Worm (Caenorhabditis elegans) whole organism, L3 larva: Measurements from ENCODE around the gene F22B8.3.

Source experiments
- lin-15B ChIP-seq: fragments of 150-350 bp; optimal IDR thresholded peaks from 2 replicates; lab custom pipeline; 2014; ENCODE audit warnings: missing biosample characterization, missing genetic modification characterization
- nhr-23 ChIP-seq: fragments of 150-350 bp; optimal IDR thresholded peaks from 2 replicates; lab custom pipeline; 2014; ENCODE audit warnings: missing biosample characterization, missing genetic modification reagents, missing genetic modification characterization
- nhr-76 ChIP-seq: fragments of 150-350 bp; sonication (generic microtip); optimal IDR thresholded peaks from 5 replicates; lab custom pipeline; 2014; ENCODE audit warnings: missing biosample characterization, missing genetic modification characterization
- skn-1 ChIP-seq: fragments of 150-350 bp; optimal IDR thresholded peaks from 2 replicates; lab custom pipeline; 2014; ENCODE audit warnings: missing biosample characterization, missing genetic modification characterization

DNA sequence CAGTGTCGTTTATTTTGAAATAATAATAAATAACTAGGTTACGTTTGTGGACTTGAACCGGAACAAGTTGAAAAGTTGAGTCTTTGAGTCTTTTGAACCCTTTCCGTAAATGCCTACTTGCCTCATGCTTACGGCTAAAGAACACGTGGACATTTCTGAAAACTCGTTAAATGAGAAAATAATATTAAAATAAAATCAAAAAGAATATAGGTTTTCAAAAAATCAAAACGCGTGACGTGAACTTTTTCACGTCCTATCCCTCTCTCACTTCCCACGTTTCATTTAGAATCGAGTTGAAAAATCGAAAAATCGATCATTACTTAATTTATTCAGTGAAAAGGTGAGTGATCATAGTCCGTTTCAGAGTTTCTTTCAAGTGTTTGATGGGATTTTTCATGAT, 41.6 kb upstream of the F22B8.3 start, which contains the start of gene best-12:
- TF ChIP-seq nhr-76 (no peak), skn-1 (tag; lab: Kevin White, UChicago) (no peak), nhr-23 (tag; lab: Kevin White, UChicago) (no peak), lin-15B (no peak)
